Worm (Caenorhabditis elegans) whole organism, L4/young adult: ENCODE results near the gene F59E11.5.

Experiments
- dao-5 ChIP-seq: sonication (generic microtip); optimal IDR thresholded peaks from 2 replicates; lab custom pipeline; 2016; ENCODE audit warnings: missing genotype, missing genetic modification characterization, moderate library complexity, missing compliant biosample characterization
- him-1 ChIP-seq: sonication (generic microtip); optimal IDR thresholded peaks from 2 replicates; lab custom pipeline; 2016; ENCODE audit warnings: missing genotype, missing genetic modification reagents, missing genetic modification characterization, missing compliant biosample characterization

DNA sequence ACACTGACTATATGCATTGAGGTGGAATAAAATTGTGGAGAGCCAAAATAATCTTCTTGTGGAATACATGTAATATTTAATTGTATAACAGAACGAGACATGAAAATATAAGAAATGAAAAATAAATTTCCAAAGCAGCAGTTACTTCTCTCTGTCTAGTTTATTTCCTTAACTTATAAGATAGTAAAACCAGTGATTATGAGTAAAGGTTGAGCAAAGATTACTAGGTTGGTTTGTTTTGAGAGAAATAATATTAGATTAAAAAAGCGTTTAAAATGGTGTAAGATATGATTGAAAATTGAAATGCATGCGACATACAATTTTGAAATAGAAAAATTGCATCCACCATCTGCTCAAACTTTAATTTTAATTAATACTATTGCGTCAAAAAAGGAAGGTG lies 18.9 kb downstream of the F59E11.5 start, which contains the start of gene srh-201:
- TF ChIP-seq him-1 (tag; lab: Kevin White, UChicago) (no peak), dao-5 (no peak)
